Worm (Caenorhabditis elegans) whole organism, L1 larva: ENCODE data around the gene unc-49.

Experiments
- nhr-11 ChIP-seq: fragments of 150-350 bp; optimal IDR thresholded peaks from 2 replicates; lab custom pipeline; 2014; ENCODE audit warnings: missing biosample characterization, missing genetic modification characterization
- skn-1 ChIP-seq: fragments of 150-350 bp; optimal IDR thresholded peaks from 2 replicates; lab custom pipeline; 2014; ENCODE audit warnings: missing biosample characterization, missing genetic modification characterization

ce11 chrIII:10470927-10471326 is 49.6 kb upstream of the unc-49 start, which contains the start of gene cul-1:
- TF ChIP-seq nhr-11 (tag; lab: Kevin White, UChicago) (no peak), skn-1 (tag; lab: Kevin White, UChicago) (peak; percentile 98)
